Fruit fly (Drosophila melanogaster) Kc167 (cell line): ENCODE results near the gene CG14352.

Experiments used
- Myc ChIP-seq: fragments of >200 bp; optimal IDR thresholded peaks from 2 replicates; lab custom pipeline; 2017; ENCODE audit warnings: missing external identifiers
- h ChIP-seq: fragments of >200 bp; optimal IDR thresholded peaks from 3 replicates; lab custom pipeline; 2018; ENCODE audit warnings: missing external identifiers
- insv ChIP-seq: fragments of >200 bp; optimal IDR thresholded peaks from 3 replicates; lab custom pipeline; 2018; ENCODE audit warnings: missing external identifiers
- ttk ChIP-seq: sonication (Bioruptor generic); optimal IDR thresholded peaks from 2 replicates; lab custom pipeline; 2017; ENCODE audit warnings: missing external identifiers

DNA sequence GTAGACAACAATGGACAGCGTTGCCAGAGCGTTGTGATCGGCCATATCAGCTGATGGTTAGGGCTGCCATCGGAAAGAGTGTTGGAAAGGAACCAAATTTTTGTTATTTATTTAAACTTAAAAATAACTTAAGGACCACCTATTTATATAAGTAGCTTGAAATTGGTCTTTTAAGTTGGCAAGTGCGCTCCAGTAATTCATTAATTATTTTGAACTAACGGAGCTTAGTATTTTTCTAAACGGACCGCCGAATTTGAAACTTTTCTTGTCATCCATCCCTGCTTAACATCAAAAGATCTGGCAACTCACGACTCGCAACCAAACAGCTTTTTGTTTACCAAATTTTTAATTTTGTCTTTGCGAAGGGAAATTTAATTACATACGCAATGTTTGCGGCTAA lies at the start of gene CG14352, which contains the start of gene Rab3GAP1:
- TF ChIP-seq h (lab: Kevin White, UChicago) (no peak), Myc (lab: Kevin White, UChicago) (no peak), ttk (lab: Kevin White, UChicago) (no peak), insv (lab: Kevin White, UChicago) (no peak)
